Worm (Caenorhabditis elegans) whole organism, L4 larva: Measurements from ENCODE around the gene sam-4.

ENCODE experiments used
- F10B5.3 ChIP-seq: sonication (generic microtip); optimal IDR thresholded peaks from 2 replicates; lab custom pipeline; 2016; ENCODE audit warnings: mild to moderate bottlenecking, missing genetic modification characterization, missing compliant biosample characterization
- F44E2.7 ChIP-seq: fragments of 200-800 bp; sonication (Bioruptor generic); IDR thresholded peaks from 2 replicates; pipeline ENCODE4 v2.1.2; 2022; ENCODE audit warnings: missing genetic modification characterization, missing compliant biosample characterization
- F49E8.2 ChIP-seq: sonication (generic microtip); optimal IDR thresholded peaks from 2 replicates; lab custom pipeline; 2016; ENCODE audit warnings: missing compliant biosample characterization, mild to moderate bottlenecking, missing genetic modification characterization, borderline replicate concordance
- R02D3.7 ChIP-seq: fragments of 150-350 bp; sonication (generic microtip); optimal IDR thresholded peaks from 3 replicates; lab custom pipeline; 2014; ENCODE audit warnings: missing biosample characterization, missing genetic modification characterization
- Y48G9A.11 ChIP-seq: fragments of 200-800 bp; sonication (Bioruptor generic); IDR thresholded peaks from 2 replicates; pipeline ENCODE4 v1.3.6; 2022; ENCODE audit warnings: missing genetic modification reagents, missing genetic modification characterization, missing compliant biosample characterization
- Y5F2A.4 ChIP-seq: fragments of 200-800 bp; sonication (Bioruptor generic); optimal IDR thresholded peaks from 2 replicates; lab custom pipeline; 2018; ENCODE audit warnings: mild to moderate bottlenecking, missing genetic modification characterization, missing compliant biosample characterization
- ZK546.5 ChIP-seq, 2 experiments: sonication (generic microtip); optimal IDR thresholded peaks; 2 replicates each; lab custom pipeline; 2017; ENCODE audit warnings: missing biosample characterization in 2 of 2, missing genetic modification characterization in 2 of 2
- aha-1 ChIP-seq: fragments of 150-350 bp; peaks from one replicate; lab custom pipeline; 2014; ENCODE audit warnings: missing biosample characterization, missing genetic modification characterization
- aly-2 ChIP-seq: sonication (generic microtip); optimal IDR thresholded peaks from 2 replicates; lab custom pipeline; 2018; ENCODE audit warnings: missing biosample characterization, missing genetic modification characterization
- arid-1 ChIP-seq: fragments of 200-800 bp; sonication (Bioruptor generic); conservative IDR thresholded peaks from 2 replicates; pipeline ENCODE4 v1.3.6; 2022; ENCODE audit warnings: missing genetic modification reagents, missing genetic modification characterization, missing compliant biosample characterization
- attf-4 ChIP-seq: sonication (generic microtip); optimal IDR thresholded peaks from 3 replicates; lab custom pipeline; 2017; ENCODE audit warnings: missing biosample characterization, missing genetic modification characterization
- ceh-62 ChIP-seq: sonication (generic microtip); optimal IDR thresholded peaks from 2 replicates; lab custom pipeline; 2017; ENCODE audit warnings: missing biosample characterization, missing genetic modification characterization
- daf-19 ChIP-seq: fragments of 200-800 bp; sonication (Bioruptor generic); conservative IDR thresholded peaks from 2 replicates; pipeline ENCODE4 v1.3.6; 2022; ENCODE audit warnings: missing genetic modification characterization, missing compliant biosample characterization
- dmd-8 ChIP-seq: fragments of 200-800 bp; sonication (Bioruptor generic); IDR thresholded peaks from 2 replicates; pipeline ENCODE4 v1.3.6; 2022; ENCODE audit warnings: missing genetic modification characterization, missing compliant biosample characterization
- duxl-1 ChIP-seq: sonication (generic microtip); optimal IDR thresholded peaks from 2 replicates; lab custom pipeline; 2016; ENCODE audit warnings: mild to moderate bottlenecking, missing genetic modification characterization, moderate library complexity, missing compliant biosample characterization; ENCODE audit not compliant: poor library complexity
- egl-43 ChIP-seq: fragments of 200-800 bp; sonication (Bioruptor generic); IDR thresholded peaks from 2 replicates; pipeline ENCODE4 v1.3.6; 2022; ENCODE audit warnings: missing genetic modification reagents, missing genetic modification characterization, missing compliant biosample characterization
- hlh-30 ChIP-seq: sonication (generic microtip); optimal IDR thresholded peaks from 2 replicates; lab custom pipeline; 2017; ENCODE audit warnings: antibody characterized with exemption, mild to moderate bottlenecking, missing genetic modification characterization, missing compliant biosample characterization; ENCODE audit not compliant: insufficient read depth
- hmg-1.1 ChIP-seq: fragments of 200-800 bp; sonication (Bioruptor generic); IDR thresholded peaks from 2 replicates; pipeline ENCODE4 v1.3.6; 2022; ENCODE audit warnings: missing genetic modification reagents, missing genetic modification characterization, missing compliant biosample characterization
- jun-1 ChIP-seq: fragments of 150-350 bp; optimal IDR thresholded peaks from 2 replicates; lab custom pipeline; 2014; ENCODE audit warnings: missing biosample characterization, missing genetic modification reagents, missing genetic modification characterization
- lim-7 ChIP-seq: fragments of 200-800 bp; sonication (Bioruptor generic); IDR thresholded peaks from 2 replicates; pipeline ENCODE4 v1.3.6; 2022; ENCODE audit warnings: missing genetic modification characterization, missing compliant biosample characterization
- lin-1 ChIP-seq: fragments of 200-800 bp; sonication (Bioruptor generic); IDR thresholded peaks from 2 replicates; pipeline ENCODE4 v1.3.6; 2022; ENCODE audit warnings: missing genetic modification reagents, missing genetic modification characterization, missing compliant biosample characterization
- lin-15B ChIP-seq: fragments of 150-350 bp; sonication (generic microtip); optimal IDR thresholded peaks from 3 replicates; lab custom pipeline; 2014; ENCODE audit warnings: missing biosample characterization, missing genetic modification characterization
- lin-29 ChIP-seq: fragments of 200-800 bp; sonication (Bioruptor generic); IDR thresholded peaks from 2 replicates; pipeline ENCODE4 v1.3.6; 2022; ENCODE audit warnings: missing genetic modification reagents, missing genetic modification characterization, missing compliant biosample characterization
- lin-38 ChIP-seq: fragments of 200-800 bp; sonication (Bioruptor generic); IDR thresholded peaks from 2 replicates; pipeline ENCODE4 v1.3.6; 2022; ENCODE audit warnings: missing genetic modification reagents, missing genetic modification characterization, missing compliant biosample characterization
- lin-39 ChIP-seq: fragments of 150-350 bp; optimal IDR thresholded peaks from 2 replicates; lab custom pipeline; 2014; ENCODE audit warnings: missing biosample characterization, missing genetic modification reagents, missing genetic modification characterization
- lsy-2 ChIP-seq, 2 experiments: fragments of 150-350 bp in 1 of 2; sonication (generic microtip) in 1 of 2; optimal IDR thresholded peaks; 2 replicates each; lab custom pipeline; 2014 to 2017; ENCODE audit warnings: missing biosample characterization in 2 of 2, missing genetic modification characterization in 2 of 2
- mdl-1 ChIP-seq, 2 experiments: fragments of 150-350 bp in 1 of 2; sonication (generic microtip) in 1 of 2; optimal IDR thresholded peaks; 2 replicates each; lab custom pipeline; 2014 to 2017; ENCODE audit warnings: missing biosample characterization in 2 of 2, missing genetic modification characterization in 2 of 2
- mdt-29 ChIP-seq: fragments of 200-800 bp; sonication (Bioruptor generic); IDR thresholded peaks from 2 replicates; pipeline ENCODE4 v1.3.6; 2022; ENCODE audit warnings: missing genetic modification reagents, missing genetic modification characterization, missing compliant biosample characterization
- mep-1 ChIP-seq: fragments of 150-350 bp; sonication (generic microtip); optimal IDR thresholded peaks from 3 replicates; lab custom pipeline; 2014; ENCODE audit warnings: missing biosample characterization, missing genetic modification characterization
- mxl-2 ChIP-seq: fragments of 200-800 bp; sonication (Bioruptor generic); conservative IDR thresholded peaks from 2 replicates; pipeline ENCODE4 v1.3.6; 2022; ENCODE audit warnings: missing genetic modification reagents, missing genetic modification characterization, missing compliant biosample characterization
- nhr-10 ChIP-seq: fragments of 150-350 bp; optimal IDR thresholded peaks from 2 replicates; lab custom pipeline; 2014; ENCODE audit warnings: missing biosample characterization, missing genetic modification characterization
- nhr-102 ChIP-seq: sonication (generic microtip); optimal IDR thresholded peaks from 2 replicates; lab custom pipeline; 2016; ENCODE audit warnings: mild to moderate bottlenecking, missing genetic modification characterization, moderate library complexity, missing compliant biosample characterization
- nhr-11 ChIP-seq: fragments of 150-350 bp; optimal IDR thresholded peaks from 2 replicates; lab custom pipeline; 2014; ENCODE audit warnings: missing biosample characterization, missing genetic modification characterization
- nhr-237 ChIP-seq: sonication (generic microtip); optimal IDR thresholded peaks from 2 replicates; lab custom pipeline; 2017; ENCODE audit warnings: missing biosample characterization, missing genetic modification characterization
- nhr-25 ChIP-seq: sonication (generic microtip); optimal IDR thresholded peaks from 2 replicates; lab custom pipeline; 2017; ENCODE audit warnings: missing genetic modification characterization, mild to moderate bottlenecking, missing compliant biosample characterization, antibody characterized with exemption, moderate library complexity, borderline replicate concordance; ENCODE audit not compliant: insufficient read depth
- nhr-28 ChIP-seq: fragments of 150-350 bp; optimal IDR thresholded peaks from 2 replicates; lab custom pipeline; 2014; ENCODE audit warnings: missing biosample characterization, missing genetic modification characterization
- nhr-41 ChIP-seq: fragments of 200-800 bp; sonication (Bioruptor generic); IDR thresholded peaks from 2 replicates; pipeline ENCODE4 v1.3.6; 2022; ENCODE audit warnings: missing genetic modification reagents, missing genetic modification characterization, missing compliant biosample characterization
- nhr-76 ChIP-seq: fragments of 150-350 bp; optimal IDR thresholded peaks from 2 replicates; lab custom pipeline; 2014; ENCODE audit warnings: missing biosample characterization, missing genetic modification characterization
- php-3 ChIP-seq: fragments of 200-800 bp; sonication (Bioruptor generic); IDR thresholded peaks from 2 replicates; pipeline ENCODE4 v1.3.6; 2022; ENCODE audit warnings: missing genetic modification reagents, missing genetic modification characterization, missing compliant biosample characterization
- pqm-1 ChIP-seq: sonication (generic microtip); optimal IDR thresholded peaks from 2 replicates; lab custom pipeline; 2017; ENCODE audit warnings: missing biosample characterization, missing genetic modification characterization
- rbr-2 ChIP-seq: sonication (generic microtip); optimal IDR thresholded peaks from 2 replicates; lab custom pipeline; 2016; ENCODE audit warnings: missing genotype, missing genetic modification characterization, missing compliant biosample characterization
- skn-1 ChIP-seq: fragments of 150-350 bp; optimal IDR thresholded peaks from 2 replicates; lab custom pipeline; 2014; ENCODE audit warnings: missing biosample characterization, missing genetic modification characterization
- spr-1 ChIP-seq: sonication (generic microtip); optimal IDR thresholded peaks from 2 replicates; lab custom pipeline; 2016; ENCODE audit warnings: mild to moderate bottlenecking, missing genetic modification characterization, missing compliant biosample characterization
- spr-3 ChIP-seq: fragments of 200-800 bp; sonication (Bioruptor generic); optimal IDR thresholded peaks from 2 replicates; lab custom pipeline; 2018; ENCODE audit warnings: mild to moderate bottlenecking, missing genetic modification characterization, missing compliant biosample characterization
- zfp-2 ChIP-seq: sonication (generic microtip); optimal IDR thresholded peaks from 2 replicates; lab custom pipeline; 2016; ENCODE audit warnings: mild to moderate bottlenecking, missing genetic modification characterization, missing compliant biosample characterization
- zfp-3 ChIP-seq: fragments of 200-800 bp; sonication (Bioruptor generic); conservative IDR thresholded peaks from 2 replicates; pipeline ENCODE4 v1.3.6; 2022; ENCODE audit warnings: missing genetic modification reagents, missing genetic modification characterization, missing compliant biosample characterization
- ztf-11 ChIP-seq: fragments of 150-350 bp; optimal IDR thresholded peaks from 2 replicates; lab custom pipeline; 2014; ENCODE audit warnings: missing biosample characterization, missing genetic modification characterization
- ztf-7 ChIP-seq: fragments of 150-350 bp; optimal IDR thresholded peaks from 2 replicates; lab custom pipeline; 2014; ENCODE audit warnings: missing biosample characterization, missing genetic modification characterization

Gene sam-4

DNA sequence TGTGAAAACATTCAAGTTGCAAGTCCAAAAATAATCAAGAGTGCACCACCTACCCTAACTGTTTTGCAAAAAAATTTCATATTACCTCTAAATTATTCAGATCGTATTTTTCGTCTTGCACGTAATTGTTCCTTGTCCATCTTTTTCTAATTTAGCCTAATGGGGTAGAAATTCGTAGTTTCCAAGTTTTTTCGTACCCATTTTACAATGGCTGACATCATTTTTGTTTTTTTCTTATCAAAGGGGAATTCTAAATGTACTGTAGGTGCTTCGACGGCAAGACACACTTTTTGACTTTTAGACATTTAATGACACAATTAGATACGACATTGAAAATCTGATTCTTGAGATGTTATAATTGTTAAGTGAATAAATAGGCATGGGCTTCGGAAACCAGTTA is 44.6 kb downstream of the sam-4 start:
- TF ChIP-seq nhr-11 (tag; lab: Kevin White, UChicago) (no peak), ceh-62 (tag; lab: Kevin White, UChicago) (no peak), lsy-2 (tag; optimal IDR thresholded peaks at IDR 0.05; lab: Kevin White, UChicago) (no peak), nhr-25 (tag; lab: Kevin White, UChicago) (no peak), zfp-3 (GFP tag; lab: Robert Waterston, UW) (no peak), ztf-7 (tag; lab: Kevin White, UChicago) (no peak), attf-4 (tag; lab: Kevin White, UChicago) (no peak), lin-1 (no peak), dmd-8 (no peak), mdt-29 (GFP tag; lab: Robert Waterston, UW) (no peak), ztf-11 (tag; lab: Kevin White, UChicago) (no peak), lin-38 (GFP tag; lab: Robert Waterston, UW) (no peak), skn-1 (tag; lab: Kevin White, UChicago) (no peak), nhr-102 (no peak)

DNA sequence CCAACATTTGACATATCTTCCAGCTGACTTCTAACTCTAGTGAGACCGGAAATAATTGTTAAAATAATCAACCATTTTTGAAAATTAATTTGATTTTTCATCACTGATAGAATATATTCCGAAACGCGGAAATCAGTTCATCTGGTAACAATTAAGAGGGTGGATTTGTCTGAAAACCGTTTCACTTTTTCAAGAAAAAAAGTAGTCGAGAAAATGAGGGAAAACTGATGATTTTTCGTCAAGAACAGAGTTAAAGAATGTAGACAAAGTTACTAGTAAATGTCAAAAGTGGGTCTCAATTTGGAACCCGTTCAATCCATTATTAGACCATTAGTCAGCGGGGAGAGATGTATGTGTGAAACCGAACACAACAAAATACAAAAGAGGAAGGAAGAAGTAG is 45.9 kb downstream of the sam-4 start, which contains the start of gene C17G10.6:
TSS of gene C17G10.6 (minus strand) at position 101 of the 400 bp plus-strand sequence.
- TF ChIP-seq nhr-25 (tag; lab: Kevin White, UChicago), result no peak
- TF ChIP-seq jun-1 (tag; lab: Kevin White, UChicago), result no peak
- TF ChIP-seq rbr-2 (tag; lab: Kevin White, UChicago), result no peak
- TF ChIP-seq Y48G9A.11 (GFP tag; lab: Robert Waterston, UW), result no peak
- no peak for TF ChIP-seq mep-1 (tag; lab: Kevin White, UChicago)
- no peak for TF ChIP-seq zfp-2
- no peak for TF ChIP-seq ZK546.5 (tag; optimal IDR thresholded peaks at IDR 0.05; lab: Kevin White, UChicago)
- TF ChIP-seq nhr-41 (GFP tag; lab: Robert Waterston, UW), result no peak
- no peak for TF ChIP-seq R02D3.7 (tag; lab: Kevin White, UChicago)
- TF ChIP-seq aha-1, result no peak
- TF ChIP-seq F10B5.3 (tag; lab: Kevin White, UChicago), result no peak
- no peak for TF ChIP-seq nhr-76
- TF ChIP-seq egl-43, result no peak
- TF ChIP-seq mdl-1 (tag; optimal IDR thresholded peaks at IDR 0.05; lab: Kevin White, UChicago), result no peak
- TF ChIP-seq Y5F2A.4, result no peak

DNA sequence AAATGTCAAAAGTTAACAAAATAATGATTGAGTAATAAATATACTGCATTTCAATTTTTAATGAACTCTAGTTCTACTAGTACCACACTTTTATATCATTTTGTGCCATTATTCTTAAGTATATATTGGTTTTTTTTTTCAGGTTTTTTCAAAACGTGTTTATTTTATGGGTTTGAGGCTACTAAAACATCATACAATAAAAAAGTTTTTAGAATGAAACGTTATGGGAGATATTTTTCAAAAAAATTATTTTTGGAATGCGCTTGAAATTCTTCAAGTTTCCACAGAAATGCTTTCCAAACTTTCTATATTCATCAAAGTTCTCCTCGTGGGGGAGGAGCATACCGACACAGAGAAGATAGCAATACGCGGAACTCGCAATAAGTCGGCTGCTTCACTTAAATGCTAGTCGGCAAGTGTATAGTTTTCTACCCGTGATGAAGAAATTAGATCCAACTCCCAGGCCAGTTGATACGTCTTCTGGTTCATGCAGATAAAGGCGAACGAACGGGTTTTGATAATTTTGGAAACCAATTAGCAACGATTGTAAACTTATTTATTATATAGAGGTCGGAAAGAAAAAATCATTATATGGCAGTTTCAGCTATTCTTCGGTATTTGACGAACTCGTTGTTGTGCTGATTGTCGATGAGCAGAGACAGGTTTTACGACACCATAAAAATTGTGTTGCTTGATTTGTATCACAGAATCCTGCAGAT is 49.6 kb downstream of the sam-4 start, which contains the start of gene C17G10.10:
TSS of gene C17G10.10 (minus strand) at position 51 of the 719 bp plus-strand sequence.
- TF ChIP-seq lin-15B (tag; lab: Kevin White, UChicago) (no peak), F44E2.7 (GFP tag; lab: Robert Waterston, UW) (no peak), duxl-1 (tag; lab: Kevin White, UChicago) (peak; percentile 78), arid-1 (GFP tag; lab: Robert Waterston, UW) (0 out of 2 replicates have a peak, but pooled peaks have one; percentile 44), aha-1 (peak; percentile 88), mxl-2 (GFP tag; lab: Robert Waterston, UW) (no peak), spr-3 (GFP tag; lab: Kevin White, UChicago) (peak; percentile 70), lim-7 (GFP tag; lab: Robert Waterston, UW) (no peak), php-3 (GFP tag; lab: Robert Waterston, UW) (no peak), mep-1 (tag; lab: Kevin White, UChicago) (peak; percentile 67), hlh-30 (peak; percentile 82), daf-19 (no peak; the same call in 1 of the 2 replicates), aly-2 (no peak), lin-39 (no peak), zfp-2 (no peak), lin-38 (GFP tag; lab: Robert Waterston, UW) (peak; percentile 69), hmg-1.1 (GFP tag; lab: Robert Waterston, UW) (peak; percentile 58; the same call in 1 of the 2 replicates), F49E8.2 (tag; lab: Kevin White, UChicago) (peak; percentile 47), nhr-237 (tag; lab: Kevin White, UChicago) (no peak), spr-1 (tag; lab: Kevin White, UChicago) (peak; percentile 76), lin-29 (GFP tag; lab: Robert Waterston, UW) (no peak), nhr-10 (no peak), pqm-1 (peak; percentile 33), nhr-28 (tag; lab: Kevin White, UChicago) (peak; percentile 72)
